Fruit fly (Drosophila melanogaster) whole organism, adult: ENCODE data around the gene Edg78E.
A peak's percentile ranks its signal among the peaks of the same experiment; 100 is the strongest.

Source experiments
- CG11617 ChIP-seq: fragments of 200-800 bp; sonication (Bioruptor generic); optimal IDR thresholded peaks from 2 replicates; lab custom pipeline; 2017; ENCODE audit warnings: mild to moderate bottlenecking, missing biosample characterization, missing genetic modification reagents, missing genetic modification characterization
- CG12768 ChIP-seq: fragments of 200-800 bp; sonication (Bioruptor generic); optimal IDR thresholded peaks from 2 replicates; lab custom pipeline; 2017; ENCODE audit warnings: missing biosample characterization, missing genetic modification characterization, mild to moderate bottlenecking, moderate library complexity, missing genetic modification reagents
- CG14711 ChIP-seq: fragments of 200-800 bp; sonication (Bioruptor generic); optimal IDR thresholded peaks from 2 replicates; lab custom pipeline; 2018; ENCODE audit warnings: missing biosample characterization, mild to moderate bottlenecking, missing genetic modification characterization, moderate library complexity
- CG1620 ChIP-seq: fragments of 200-800 bp; sonication (Bioruptor generic); optimal IDR thresholded peaks from 2 replicates; lab custom pipeline; 2016; ENCODE audit warnings: missing biosample characterization, missing genetic modification characterization
- CG33017 ChIP-seq: fragments of 200-800 bp; sonication (Bioruptor generic); optimal IDR thresholded peaks from 2 replicates; lab custom pipeline; 2018; ENCODE audit warnings: missing biosample characterization, mild to moderate bottlenecking, missing genetic modification characterization, moderate library complexity
- CG5204 ChIP-seq: fragments of 200-800 bp; sonication (Bioruptor generic); optimal IDR thresholded peaks from 2 replicates; lab custom pipeline; 2016; ENCODE audit warnings: missing biosample characterization, missing genetic modification characterization
- CG7045 ChIP-seq: fragments of 200-800 bp; sonication (Bioruptor generic); optimal IDR thresholded peaks from 2 replicates; lab custom pipeline; 2017; ENCODE audit warnings: missing biosample characterization, mild to moderate bottlenecking, missing genetic modification characterization
- CG7101 ChIP-seq: fragments of 200-800 bp; sonication (Bioruptor generic); optimal IDR thresholded peaks from 2 replicates; lab custom pipeline; 2018; ENCODE audit warnings: missing biosample characterization, mild to moderate bottlenecking, missing genetic modification characterization, moderate library complexity
- Clk ChIP-seq: fragments of 200-800 bp; sonication (Bioruptor generic); optimal IDR thresholded peaks from 2 replicates; lab custom pipeline; 2017; ENCODE audit warnings: missing biosample characterization, missing genetic modification characterization
- Crg-1 ChIP-seq: fragments of 200-800 bp; sonication (Bioruptor generic); optimal IDR thresholded peaks from 2 replicates; lab custom pipeline; 2016; ENCODE audit warnings: missing biosample characterization, missing genetic modification characterization
- Hr96 ChIP-seq: fragments of 200-800 bp; sonication (Bioruptor generic); optimal IDR thresholded peaks from 2 replicates; lab custom pipeline; 2016; ENCODE audit warnings: missing biosample characterization, missing genetic modification characterization
- Mnt ChIP-seq: fragments of 200-800 bp; sonication (Bioruptor generic); optimal IDR thresholded peaks from 2 replicates; lab custom pipeline; 2016; ENCODE audit warnings: missing biosample characterization, mild to moderate bottlenecking, missing genetic modification characterization
- bab1 ChIP-seq: fragments of 200-800 bp; sonication (Bioruptor generic); optimal IDR thresholded peaks from 3 replicates; lab custom pipeline; 2019; ENCODE audit warnings: missing biosample characterization, mild to moderate bottlenecking, missing genetic modification characterization, moderate library complexity
- cic ChIP-seq: fragments of 200-800 bp; sonication (Bioruptor generic); optimal IDR thresholded peaks from 2 replicates; lab custom pipeline; 2017; ENCODE audit warnings: missing biosample characterization, mild to moderate bottlenecking, missing genetic modification characterization, moderate library complexity
- cnc ChIP-seq, 2 experiments: fragments of >200 bp; optimal IDR thresholded peaks; 2 replicates each; lab custom pipeline; 2017
- kay ChIP-seq: fragments of 200-800 bp; sonication (Bioruptor generic); peaks from one replicate; lab custom pipeline; 2016; ENCODE audit warnings: missing biosample characterization, missing genetic modification characterization, borderline replicate concordance
- ovo ChIP-seq: fragments of 200-800 bp; sonication (Bioruptor generic); optimal IDR thresholded peaks from 2 replicates; lab custom pipeline; 2016; ENCODE audit warnings: missing biosample characterization, missing genetic modification characterization
- pad ChIP-seq: fragments of 200-800 bp; sonication (Bioruptor generic); optimal IDR thresholded peaks from 3 replicates; lab custom pipeline; 2017; ENCODE audit warnings: missing biosample characterization, missing genetic modification characterization, mild to moderate bottlenecking, moderate library complexity, missing genetic modification reagents
- tj ChIP-seq: fragments of 200-800 bp; sonication (Bioruptor generic); optimal IDR thresholded peaks from 3 replicates; lab custom pipeline; 2017; ENCODE audit warnings: missing biosample characterization, mild to moderate bottlenecking, missing genetic modification characterization, moderate library complexity
- toe ChIP-seq: fragments of 200-800 bp; sonication (Bioruptor generic); optimal IDR thresholded peaks from 2 replicates; lab custom pipeline; 2016; ENCODE audit warnings: missing biosample characterization, missing genetic modification characterization

Gene Edg78E

dm6 chr3L:21324724-21325123, 27.1 kb upstream of the Edg78E start:
- TF ChIP-seq Clk (GFP tag; lab: Kevin White, UChicago): no peak
- no peak for TF ChIP-seq CG1620 (GFP tag; lab: Kevin White, UChicago)
- TF ChIP-seq CG7101 (tag; lab: Kevin White, UChicago): no peak
- TF ChIP-seq cic (GFP tag; lab: Kevin White, UChicago): no peak
- TF ChIP-seq CG7045 (GFP tag; lab: Kevin White, UChicago): no peak
- no peak for TF ChIP-seq CG11617 (GFP tag; lab: Kevin White, UChicago)
- no peak for TF ChIP-seq Crg-1 (GFP tag; lab: Kevin White, UChicago)
- no peak for TF ChIP-seq CG12768 (GFP tag; lab: Kevin White, UChicago)
- TF ChIP-seq cnc (optimal IDR thresholded peaks at IDR 0.05; lab: Kevin White, UChicago): no peak
- no peak for TF ChIP-seq bab1 (GFP tag; lab: Kevin White, UChicago)
- no peak for TF ChIP-seq ovo
- no peak for TF ChIP-seq Mnt (GFP tag; lab: Kevin White, UChicago)
- TF ChIP-seq Hr96 (GFP tag; lab: Kevin White, UChicago): no peak

- TF ChIP-seq tj (GFP tag; lab: Kevin White, UChicago) (no peak), toe (GFP tag; lab: Kevin White, UChicago) (peak; percentile 62), ovo (no peak), Mnt (GFP tag; lab: Kevin White, UChicago) (no peak), cnc (optimal IDR thresholded peaks at IDR 0.05; lab: Kevin White, UChicago) (no peak), CG5204 (GFP tag; lab: Kevin White, UChicago) (peak; percentile 71), Clk (GFP tag; lab: Kevin White, UChicago) (peak; percentile 71), CG1620 (GFP tag; lab: Kevin White, UChicago) (no peak), Crg-1 (GFP tag; lab: Kevin White, UChicago) (no peak), CG7101 (tag; lab: Kevin White, UChicago) (peak; percentile 57), CG12768 (GFP tag; lab: Kevin White, UChicago) (peak; percentile 83), bab1 (GFP tag; lab: Kevin White, UChicago) (no peak), pad (GFP tag; lab: Kevin White, UChicago) (peak; percentile 1), CG7045 (GFP tag; lab: Kevin White, UChicago) (peak; percentile 85), CG33017 (tag; lab: Kevin White, UChicago) (peak; percentile 76), cic (GFP tag; lab: Kevin White, UChicago) (no peak), CG11617 (GFP tag; lab: Kevin White, UChicago) (peak; percentile 43), CG14711 (no peak), Hr96 (GFP tag; lab: Kevin White, UChicago) (peak; percentile 47), kay (GFP tag; lab: Kevin White, UChicago) (no peak)
These were observed 24.4 kb upstream of the Edg78E start for dm6 chr3L:21321807-21322503.

- TF ChIP-seq Hr96 (GFP tag; lab: Kevin White, UChicago): no peak
- TF ChIP-seq CG5204 (GFP tag; lab: Kevin White, UChicago): no peak
- TF ChIP-seq kay (GFP tag; lab: Kevin White, UChicago): no peak
- TF ChIP-seq CG11617 (GFP tag; lab: Kevin White, UChicago): no peak
- no peak for TF ChIP-seq Crg-1 (GFP tag; lab: Kevin White, UChicago)
- TF ChIP-seq Clk (GFP tag; lab: Kevin White, UChicago): no peak
- no peak for TF ChIP-seq CG7045 (GFP tag; lab: Kevin White, UChicago)
- no peak for TF ChIP-seq cnc (optimal IDR thresholded peaks at IDR 0.05; lab: Kevin White, UChicago)
- no peak for TF ChIP-seq toe (GFP tag; lab: Kevin White, UChicago)
- TF ChIP-seq bab1 (GFP tag; lab: Kevin White, UChicago): no peak
- no peak for TF ChIP-seq CG33017 (tag; lab: Kevin White, UChicago)
- no peak for TF ChIP-seq cic (GFP tag; lab: Kevin White, UChicago)
- no peak for TF ChIP-seq CG12768 (GFP tag; lab: Kevin White, UChicago)
- TF ChIP-seq pad (GFP tag; lab: Kevin White, UChicago): no peak
These were observed 22.4 kb upstream of the Edg78E start for dm6 chr3L:21319957-21320356.

- no peak for TF ChIP-seq CG7101 (tag; lab: Kevin White, UChicago)
- peak; percentile 0 for TF ChIP-seq pad (GFP tag; lab: Kevin White, UChicago)
These were observed 21.8 kb upstream of the Edg78E start for dm6 chr3L:21319313-21319907.

- no peak for TF ChIP-seq CG7045 (GFP tag; lab: Kevin White, UChicago)
- no peak for TF ChIP-seq bab1 (GFP tag; lab: Kevin White, UChicago)
- no peak for TF ChIP-seq Clk (GFP tag; lab: Kevin White, UChicago)
- TF ChIP-seq pad (GFP tag; lab: Kevin White, UChicago): no peak
- no peak for TF ChIP-seq CG11617 (GFP tag; lab: Kevin White, UChicago)
- TF ChIP-seq CG14711: no peak
- no peak for TF ChIP-seq toe (GFP tag; lab: Kevin White, UChicago)
- no peak for TF ChIP-seq tj (GFP tag; lab: Kevin White, UChicago)
- no peak for TF ChIP-seq ovo
- TF ChIP-seq Mnt (GFP tag; lab: Kevin White, UChicago): no peak
These were observed 20.9 kb upstream of the Edg78E start, which contains the start of gene Rab26 for dm6 chr3L:21318474-21318873. TSS of gene Rab26 (plus strand) at chr3L:21318774.
